Worm (Caenorhabditis elegans): ENCODE measurements around the gene C48A7.16.
A peak's percentile ranks its signal among the peaks of the same experiment; 100 is the strongest.
"Not testable (repeated sequence)": the region's sequence is repeated elsewhere in the genome, so short reads cannot be mapped to it uniquely, and the experiment has no call there.

The C48A7.16 gene

DNA sequence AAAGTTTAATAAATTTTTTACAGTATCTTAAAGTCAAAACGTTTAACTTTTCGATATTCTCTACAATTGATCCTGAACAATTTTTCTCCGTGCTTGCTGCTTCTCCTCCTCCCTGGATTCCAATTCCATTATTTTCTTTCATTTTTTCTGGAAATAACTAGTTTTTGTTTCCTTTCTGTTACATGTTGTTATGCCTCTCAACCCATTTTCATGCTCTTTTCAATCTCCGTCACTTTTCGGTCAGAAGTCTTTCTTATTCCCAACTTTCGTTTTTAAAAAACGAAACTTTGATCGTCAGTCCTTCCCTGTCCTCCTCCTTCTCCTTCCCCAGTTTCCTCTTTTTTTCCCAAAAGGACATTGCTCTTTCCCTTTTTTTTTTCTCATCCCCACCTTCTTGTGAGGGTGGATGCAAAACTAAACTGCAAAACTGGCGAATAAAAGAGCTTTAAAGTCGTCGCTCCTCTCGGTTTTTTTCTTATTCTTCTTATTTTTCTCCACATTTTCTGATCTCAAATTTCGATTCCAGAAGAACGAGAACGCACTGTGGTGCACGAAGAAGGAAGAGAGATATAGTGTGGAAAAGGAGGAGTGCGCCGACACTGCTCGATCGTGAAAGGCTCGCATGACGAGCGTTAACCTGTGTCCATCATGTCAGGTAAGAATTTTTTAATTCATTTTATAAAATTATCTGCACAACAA, at the start of gene C48A7.16, which contains the start of gene egl-19:
TSS of gene C48A7.16 (plus strand) at position 544 of the 699 bp plus-strand sequence.
TSS of gene egl-19 (plus strand) at position 649 of the 699 bp plus-strand sequence.
- TF ChIP-seq F26F4.8 (GFP tag; conservative IDR thresholded peaks at IDR 0.05): no peak
- no peak for TF ChIP-seq unc-62 (GFP tag; optimal IDR thresholded peaks at IDR 0.05 in 1 of 2)
- TF ChIP-seq unc-62 (tag; optimal IDR thresholded peaks at IDR 0.05): no peak
- TF ChIP-seq lim-7 (GFP tag; IDR thresholded peaks at IDR 0.05): no peak
- TF ChIP-seq mes-2 (tag; optimal IDR thresholded peaks at IDR 0.05; ENCODE audit: poor library complexity, severe bottlenecking): no peak

DNA sequence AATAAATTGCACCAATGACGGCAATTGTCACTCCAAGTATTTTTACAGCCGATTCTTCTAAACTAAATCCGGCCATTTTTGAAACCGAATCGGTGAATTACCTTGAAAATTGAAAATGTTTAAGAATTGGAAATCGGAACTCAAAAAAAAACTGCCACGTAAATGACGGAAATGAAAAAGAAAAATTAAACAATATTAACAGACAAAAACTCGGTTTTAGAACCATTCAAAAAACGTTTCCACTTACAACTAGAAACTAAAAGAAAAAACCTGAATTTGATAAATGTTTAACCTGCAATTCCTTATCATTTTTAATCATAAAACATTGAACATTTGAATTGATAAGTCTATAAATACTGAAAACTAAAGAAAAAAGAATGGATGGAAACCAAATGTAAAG, 40.3 kb upstream of the C48A7.16 start, which contains the start of gene Y40C5A.4:
TSS of gene Y40C5A.4 (minus strand) at position 101 of the 400 bp plus-strand sequence.
- TF ChIP-seq egl-43 (GFP tag; IDR thresholded peaks at IDR 0.05); nhr-28 (tag; optimal IDR thresholded peaks at IDR 0.05); snpc-1.2 (GFP tag; IDR thresholded peaks at IDR 0.05): not testable (repeated sequence)

DNA sequence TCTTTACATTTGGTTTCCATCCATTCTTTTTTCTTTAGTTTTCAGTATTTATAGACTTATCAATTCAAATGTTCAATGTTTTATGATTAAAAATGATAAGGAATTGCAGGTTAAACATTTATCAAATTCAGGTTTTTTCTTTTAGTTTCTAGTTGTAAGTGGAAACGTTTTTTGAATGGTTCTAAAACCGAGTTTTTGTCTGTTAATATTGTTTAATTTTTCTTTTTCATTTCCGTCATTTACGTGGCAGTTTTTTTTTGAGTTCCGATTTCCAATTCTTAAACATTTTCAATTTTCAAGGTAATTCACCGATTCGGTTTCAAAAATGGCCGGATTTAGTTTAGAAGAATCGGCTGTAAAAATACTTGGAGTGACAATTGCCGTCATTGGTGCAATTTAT, 30.4 kb upstream of the C48A7.16 start, which contains the start of gene T12B3.3:
TSS of gene T12B3.3 (plus strand) at position 301 of the 400 bp plus-strand sequence.
- TF ChIP-seq zag-1 (tag; optimal IDR thresholded peaks at IDR 0.05); ceh-62 (tag; optimal IDR thresholded peaks at IDR 0.05); egl-43 (GFP tag; IDR thresholded peaks at IDR 0.05): not testable (repeated sequence)

DNA sequence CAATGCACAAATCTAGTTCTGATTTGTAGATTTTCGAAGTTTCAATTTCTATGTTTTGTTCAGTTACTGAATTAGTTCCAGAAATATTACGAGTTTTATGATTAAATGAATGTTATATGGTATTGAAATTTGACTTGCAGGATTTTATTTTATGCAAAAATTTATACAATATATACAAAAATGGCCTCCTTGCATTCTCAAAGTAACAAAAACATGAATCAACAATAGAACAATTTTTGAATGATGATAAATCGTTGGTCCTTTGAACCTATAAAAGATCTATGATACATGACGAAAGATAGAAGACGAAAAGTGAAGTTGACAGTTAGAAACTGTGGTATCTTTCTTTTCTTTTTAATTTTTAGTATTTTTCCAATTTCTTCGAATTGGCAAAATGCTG, 28.8 kb upstream of the C48A7.16 start, which contains the start of gene T12B3.2:
TSS of gene T12B3.2 (plus strand) at position 301 of the 400 bp plus-strand sequence.
- peak; percentile 28 for TF ChIP-seq nhr-77 (tag; optimal IDR thresholded peaks at IDR 0.05)
- TF ChIP-seq unc-62 (GFP tag; optimal IDR thresholded peaks at IDR 0.05 in 1 of 2): peak in 1 of 2 experiments; percentile 52
- no peak for TF ChIP-seq unc-62 (tag; optimal IDR thresholded peaks at IDR 0.05)
- no peak for TF ChIP-seq mxl-3 (GFP tag; optimal IDR thresholded peaks at IDR 0.05)
- TF ChIP-seq aha-1 (tag): peak; percentile 83

DNA sequence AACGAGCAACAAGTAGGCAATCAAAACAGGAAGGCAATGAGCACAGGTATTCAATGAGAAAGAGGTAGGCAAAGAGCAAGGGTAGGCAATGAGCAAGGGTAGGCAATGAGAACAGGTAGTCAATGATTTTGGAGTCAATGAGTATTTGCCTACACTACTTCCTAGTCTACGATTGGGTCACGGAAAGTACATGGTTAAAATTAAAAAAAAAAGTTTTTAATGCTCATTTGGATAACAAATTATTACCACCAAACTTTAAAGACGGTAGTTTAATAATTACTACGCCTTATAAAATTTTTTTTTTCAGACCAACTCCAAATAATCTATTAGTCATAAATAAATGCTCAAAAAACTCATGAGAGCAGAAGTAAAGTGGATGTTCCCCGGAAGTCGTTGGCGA, 23.5 kb upstream of the C48A7.16 start, which contains the start of gene ptp-8:
TSS of gene ptp-8 (plus strand) at position 301 of the 400 bp plus-strand sequence.
- TF ChIP-seq lin-1 (GFP tag; IDR thresholded peaks at IDR 0.05) (no peak), ceh-20 (GFP tag; IDR thresholded peaks at IDR 0.05) (no peak), ztf-11 (tag; optimal IDR thresholded peaks at IDR 0.05) (no peak), dpl-1 (GFP tag; optimal IDR thresholded peaks at IDR 0.05) (no peak), egl-43 (GFP tag; IDR thresholded peaks at IDR 0.05) (no peak), R02D3.7 (tag; optimal IDR thresholded peaks at IDR 0.05) (no peak), lsy-2 (tag; optimal IDR thresholded peaks at IDR 0.05) (no peak), duxl-1 (tag; optimal IDR thresholded peaks at IDR 0.05; ENCODE audit: poor library complexity) (no peak), vab-7 (GFP tag; IDR thresholded peaks at IDR 0.05) (no peak), unc-39 (tag; optimal IDR thresholded peaks at IDR 0.05) (no peak), hmg-1.1 (GFP tag; IDR thresholded peaks at IDR 0.05) (no peak), ceh-32 (tag; optimal IDR thresholded peaks at IDR 0.05; ENCODE audit: poor library complexity) (no peak), mes-2 (tag; optimal IDR thresholded peaks at IDR 0.05; ENCODE audit: poor library complexity, severe bottlenecking) (no peak), F49E8.2 (tag; optimal IDR thresholded peaks at IDR 0.05; ENCODE audit: borderline replicate concordance) (no peak), lir-3 (tag; optimal IDR thresholded peaks at IDR 0.05) (no peak), daf-19 (GFP tag; conservative IDR thresholded peaks at IDR 0.05) (no peak), tra-1 (GFP tag; IDR thresholded peaks at IDR 0.05) (no peak), hlh-11 (tag; optimal IDR thresholded peaks at IDR 0.05) (no peak), nhr-41 (GFP tag; IDR thresholded peaks at IDR 0.05) (no peak), nhr-77 (tag; optimal IDR thresholded peaks at IDR 0.05) (no peak)

Measured in whole organism, L4 larva.